Worm (Caenorhabditis elegans) whole organism, L4 larva: ENCODE data around the gene fbxb-31.

Experiments
- F10B5.3 ChIP-seq: sonication (generic microtip); optimal IDR thresholded peaks from 2 replicates; lab custom pipeline; 2016; ENCODE audit warnings: mild to moderate bottlenecking, missing genetic modification characterization, missing compliant biosample characterization
- F37D6.2 ChIP-seq: sonication (generic microtip); optimal IDR thresholded peaks from 2 replicates; lab custom pipeline; 2016; ENCODE audit warnings: mild to moderate bottlenecking, missing genetic modification characterization, missing compliant biosample characterization
- T26A8.4 ChIP-seq: fragments of 200-800 bp; sonication (Bioruptor generic); IDR thresholded peaks from 2 replicates; pipeline ENCODE4 v1.3.6; 2022; ENCODE audit warnings: missing genetic modification characterization, missing compliant biosample characterization
- ZK546.5 ChIP-seq, 2 experiments: sonication (generic microtip); optimal IDR thresholded peaks; 2 replicates each; lab custom pipeline; 2017; ENCODE audit warnings: missing biosample characterization in 2 of 2, missing genetic modification characterization in 2 of 2
- aly-2 ChIP-seq: sonication (generic microtip); optimal IDR thresholded peaks from 2 replicates; lab custom pipeline; 2018; ENCODE audit warnings: missing biosample characterization, missing genetic modification characterization
- attf-4 ChIP-seq: sonication (generic microtip); optimal IDR thresholded peaks from 3 replicates; lab custom pipeline; 2017; ENCODE audit warnings: missing biosample characterization, missing genetic modification characterization
- ceh-20 ChIP-seq: fragments of 200-800 bp; sonication (Bioruptor generic); IDR thresholded peaks from 2 replicates; pipeline ENCODE4 v1.3.6; 2022; ENCODE audit warnings: missing genetic modification reagents, missing genetic modification characterization, missing compliant biosample characterization
- ceh-44 ChIP-seq: fragments of 200-800 bp; sonication (Bioruptor generic); IDR thresholded peaks from 2 replicates; pipeline ENCODE4 v1.3.6; 2022; ENCODE audit warnings: missing genetic modification reagents, missing genetic modification characterization, missing compliant biosample characterization
- ceh-82 ChIP-seq: sonication (generic microtip); optimal IDR thresholded peaks from 2 replicates; lab custom pipeline; 2017; ENCODE audit warnings: missing biosample characterization, missing genetic modification characterization
- cey-2 ChIP-seq: sonication (generic microtip); optimal IDR thresholded peaks from 3 replicates; lab custom pipeline; 2017; ENCODE audit warnings: missing genetic modification characterization, mild to moderate bottlenecking, missing compliant biosample characterization, antibody characterized with exemption, borderline replicate concordance; ENCODE audit not compliant: insufficient read depth
- daf-12 ChIP-seq: fragments of 150-350 bp; optimal IDR thresholded peaks from 2 replicates; lab custom pipeline; 2014; ENCODE audit warnings: missing biosample characterization, missing genetic modification reagents, missing genetic modification characterization
- daf-19 ChIP-seq: fragments of 200-800 bp; sonication (Bioruptor generic); conservative IDR thresholded peaks from 2 replicates; pipeline ENCODE4 v1.3.6; 2022; ENCODE audit warnings: missing genetic modification characterization, missing compliant biosample characterization
- gei-8 ChIP-seq: fragments of 200-800 bp; sonication (Bioruptor generic); optimal IDR thresholded peaks from 2 replicates; lab custom pipeline; 2018; ENCODE audit warnings: mild to moderate bottlenecking, missing genetic modification characterization, missing compliant biosample characterization
- hlh-11 ChIP-seq: fragments of 200-800 bp; sonication (Bioruptor generic); optimal IDR thresholded peaks from 2 replicates; lab custom pipeline; 2018; ENCODE audit warnings: mild to moderate bottlenecking, missing genetic modification characterization, missing compliant biosample characterization
- hmg-1.1 ChIP-seq: fragments of 200-800 bp; sonication (Bioruptor generic); IDR thresholded peaks from 2 replicates; pipeline ENCODE4 v1.3.6; 2022; ENCODE audit warnings: missing genetic modification reagents, missing genetic modification characterization, missing compliant biosample characterization
- madf-5 ChIP-seq, 2 experiments: fragments of 200-800 bp; sonication (Bioruptor generic); IDR thresholded peaks; 2 replicates each; pipeline ENCODE4 v1.3.6; 2022; ENCODE audit warnings: missing compliant biosample characterization in 2 of 2, missing genetic modification characterization in 2 of 2
- mdl-1 ChIP-seq, 2 experiments: fragments of 150-350 bp in 1 of 2; sonication (generic microtip) in 1 of 2; optimal IDR thresholded peaks; 2 replicates each; lab custom pipeline; 2014 to 2017; ENCODE audit warnings: missing biosample characterization in 2 of 2, missing genetic modification characterization in 2 of 2
- mep-1 ChIP-seq: fragments of 150-350 bp; sonication (generic microtip); optimal IDR thresholded peaks from 3 replicates; lab custom pipeline; 2014; ENCODE audit warnings: missing biosample characterization, missing genetic modification characterization
- mxl-2 ChIP-seq: fragments of 200-800 bp; sonication (Bioruptor generic); conservative IDR thresholded peaks from 2 replicates; pipeline ENCODE4 v1.3.6; 2022; ENCODE audit warnings: missing genetic modification reagents, missing genetic modification characterization, missing compliant biosample characterization
- nhr-10 ChIP-seq: fragments of 150-350 bp; optimal IDR thresholded peaks from 2 replicates; lab custom pipeline; 2014; ENCODE audit warnings: missing biosample characterization, missing genetic modification characterization
- nhr-102 ChIP-seq: sonication (generic microtip); optimal IDR thresholded peaks from 2 replicates; lab custom pipeline; 2016; ENCODE audit warnings: mild to moderate bottlenecking, missing genetic modification characterization, moderate library complexity, missing compliant biosample characterization
- nhr-28 ChIP-seq: fragments of 150-350 bp; optimal IDR thresholded peaks from 2 replicates; lab custom pipeline; 2014; ENCODE audit warnings: missing biosample characterization, missing genetic modification characterization
- nhr-6 ChIP-seq: fragments of 150-350 bp; optimal IDR thresholded peaks from 2 replicates; lab custom pipeline; 2014; ENCODE audit warnings: missing biosample characterization, missing genetic modification characterization
- nhr-76 ChIP-seq: fragments of 150-350 bp; optimal IDR thresholded peaks from 2 replicates; lab custom pipeline; 2014; ENCODE audit warnings: missing biosample characterization, missing genetic modification characterization
- pha-4 ChIP-seq, 2 experiments: fragments of 150-350 bp in 1 of 2; fragments of 200-800 bp in 1 of 2; sonication (Bioruptor generic) in 1 of 2; IDR thresholded peaks in 1 of 2; optimal IDR thresholded peaks in 1 of 2; 2 replicates each; pipeline versions ENCODE4 v1.3.6 to Lab custom; 2014 to 2022; ENCODE audit warnings: missing genetic modification characterization in 2 of 2, missing genetic modification reagents in 2 of 2, missing biosample characterization in 1 of 2, missing compliant biosample characterization in 1 of 2
- set-16 ChIP-seq: fragments of 200-800 bp; sonication (Bioruptor generic); IDR thresholded peaks from 2 replicates; pipeline ENCODE4 v1.3.6; 2022; ENCODE audit warnings: missing genetic modification reagents, missing genetic modification characterization, missing compliant biosample characterization
- snpc-1.2 ChIP-seq: fragments of 200-800 bp; sonication (Bioruptor generic); IDR thresholded peaks from 2 replicates; pipeline ENCODE4 v1.3.6; 2022; ENCODE audit warnings: missing genetic modification reagents, missing genetic modification characterization, missing compliant biosample characterization
- tag-97 ChIP-seq: fragments of 200-800 bp; sonication (Bioruptor generic); IDR thresholded peaks from 2 replicates; pipeline ENCODE4 v1.3.6; 2022; ENCODE audit warnings: missing genetic modification characterization, missing compliant biosample characterization
- tra-1 ChIP-seq: fragments of 200-800 bp; sonication (Bioruptor generic); IDR thresholded peaks from 2 replicates; pipeline ENCODE4 v1.3.6; 2022; ENCODE audit warnings: missing genetic modification reagents, missing genetic modification characterization, missing compliant biosample characterization
- unc-62 ChIP-seq, 3 experiments: fragments of 150-350 bp in 1 of 3; sonication (generic microtip); optimal IDR thresholded peaks in 2 of 3; peaks in 1 of 3; 1 replicate in 1 of 3; 2 replicates in 2 of 3; lab custom pipeline; 2014 to 2017; ENCODE audit warnings: missing biosample characterization in 3 of 3, missing genetic modification characterization in 3 of 3, missing genetic modification reagents in 3 of 3, missing genotype in 1 of 3
- zfp-2 ChIP-seq: sonication (generic microtip); optimal IDR thresholded peaks from 2 replicates; lab custom pipeline; 2016; ENCODE audit warnings: mild to moderate bottlenecking, missing genetic modification characterization, missing compliant biosample characterization
- zip-2 ChIP-seq: fragments of 150-350 bp; optimal IDR thresholded peaks from 2 replicates; lab custom pipeline; 2014; ENCODE audit warnings: missing biosample characterization, missing genetic modification characterization

The fbxb-31 gene

ce11 chrII:3655378-3655777 is 16.2 kb upstream of the fbxb-31 start, which contains the start of gene F19B10.5:
Gene F19B10.5, plus strand, starts transcription at chrII:3655678.
- TF ChIP-seq daf-12 (tag; lab: Kevin White, UChicago) (no peak), ceh-44 (GFP tag; lab: Robert Waterston, UW) (no peak), set-16 (GFP tag; lab: Robert Waterston, UW) (no peak)
- TF ChIP-seq, all 104 proteins: peak for 0

- no peak for TF ChIP-seq F10B5.3 (tag; lab: Kevin White, UChicago)
- TF ChIP-seq gei-8 (GFP tag; lab: Kevin White, UChicago), result no peak
Measured at ce11 chrII:3647111-3647510, 8.0 kb upstream of the fbxb-31 start, which contains the start of gene fbxb-33. Gene fbxb-33, plus strand, starts transcription at chrII:3647411.

DNA sequence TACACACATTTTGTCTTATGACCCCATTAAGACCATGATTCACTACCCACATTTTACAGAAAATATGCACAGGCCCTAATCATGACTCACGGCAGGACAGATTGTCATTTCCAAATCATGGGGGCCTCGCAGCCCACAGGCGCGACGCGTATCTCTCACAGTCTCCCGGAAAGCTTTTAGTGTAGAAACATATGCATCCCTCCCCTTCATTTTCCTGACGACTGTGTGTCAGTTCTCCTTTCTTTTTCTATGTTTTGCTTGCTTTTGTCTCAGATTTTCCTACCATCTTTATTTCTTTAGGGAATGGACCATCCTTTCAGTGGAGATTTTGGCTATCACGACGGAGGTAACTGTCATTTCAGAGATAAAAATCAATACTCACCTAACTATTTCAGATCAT is 2.1 kb upstream of the fbxb-31 start, which contains the start of gene M151.1:
TSS of gene M151.1 (plus strand) at position 301 of the 400 bp plus-strand sequence.
- TF ChIP-seq pha-4 (GFP tag; IDR thresholded peaks at IDR 0.05; lab: Robert Waterston, UW) (no peak), pha-4 (tag; optimal IDR thresholded peaks at IDR 0.05; lab: Kevin White, UChicago) (no peak), tra-1 (no peak), tag-97 (no peak), nhr-102 (tag; lab: Kevin White, UChicago) (no peak), snpc-1.2 (GFP tag; lab: Robert Waterston, UW) (no peak), hmg-1.1 (GFP tag; lab: Robert Waterston, UW) (no peak), aly-2 (tag; lab: Kevin White, UChicago) (no peak), unc-62 (GFP tag; optimal IDR thresholded peaks at IDR 0.05 in 1 of 2; lab: Kevin White, UChicago) (no peak), unc-62 (tag; optimal IDR thresholded peaks at IDR 0.05; lab: Kevin White, UChicago) (no peak), F37D6.2 (tag; lab: Kevin White, UChicago) (no peak), ceh-82 (tag; lab: Kevin White, UChicago) (no peak), nhr-6 (no peak), mep-1 (no peak), attf-4 (tag; lab: Kevin White, UChicago) (no peak), T26A8.4 (GFP tag; lab: Robert Waterston, UW) (no peak), mdl-1 (tag; optimal IDR thresholded peaks at IDR 0.05; lab: Kevin White, UChicago) (no peak), ceh-20 (GFP tag; lab: Robert Waterston, UW) (no peak), cey-2 (no peak), daf-19 (no peak), nhr-10 (tag; lab: Kevin White, UChicago) (no peak), nhr-28 (tag; lab: Kevin White, UChicago) (no peak)

DNA sequence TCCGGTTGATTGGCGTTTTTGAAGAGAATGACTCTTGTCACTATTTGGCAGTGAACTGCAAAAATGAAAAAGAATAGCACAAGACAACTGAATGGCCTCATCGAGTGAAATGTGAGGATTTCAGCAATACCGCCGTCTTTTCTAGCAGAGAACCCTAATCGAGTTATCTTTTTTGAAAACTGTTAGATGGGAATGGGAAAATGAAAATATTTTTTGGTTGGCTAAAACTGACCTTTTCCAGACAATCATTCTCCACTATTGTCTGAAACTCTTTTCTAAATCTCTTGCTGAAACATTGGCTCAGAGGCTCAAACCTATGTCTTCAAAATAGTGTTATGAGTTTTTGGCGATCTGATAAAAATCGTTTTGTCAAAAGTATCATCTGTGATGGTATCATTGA is 1.1 kb upstream of the fbxb-31 start, which contains the start of gene M151.10:
TSS of gene M151.10 (minus strand) at position 101 of the 400 bp plus-strand sequence.
- TF ChIP-seq zip-2 (tag; lab: Kevin White, UChicago), result no peak
- TF ChIP-seq nhr-76 (tag; lab: Kevin White, UChicago), result no peak
- TF ChIP-seq ceh-20 (GFP tag; lab: Robert Waterston, UW), result no peak
- TF ChIP-seq set-16 (GFP tag; lab: Robert Waterston, UW), result no peak
- TF ChIP-seq F10B5.3 (tag; lab: Kevin White, UChicago), result no peak
- no peak for TF ChIP-seq T26A8.4 (GFP tag; lab: Robert Waterston, UW)
- TF ChIP-seq zfp-2, result no peak
- TF ChIP-seq mxl-2 (GFP tag; lab: Robert Waterston, UW), result no peak
- no peak for TF ChIP-seq tag-97
- TF ChIP-seq ZK546.5 (tag; optimal IDR thresholded peaks at IDR 0.05; lab: Kevin White, UChicago), result no peak
- no peak for TF ChIP-seq madf-5 (GFP tag; IDR thresholded peaks at IDR 0.05; lab: Robert Waterston, UW)

- TF ChIP-seq unc-62 (GFP tag; optimal IDR thresholded peaks at IDR 0.05 in 1 of 2; lab: Kevin White, UChicago) (peak in 1 of 2 experiments; percentile 82), unc-62 (tag; optimal IDR thresholded peaks at IDR 0.05; lab: Kevin White, UChicago) (no peak), hlh-11 (tag; lab: Kevin White, UChicago) (no peak)
- TF ChIP-seq, all 104 proteins: peak for 1
Measured at ce11 chrII:3634765-3635164, 4.4 kb downstream of the fbxb-31 start.
